Fruit fly (Drosophila melanogaster) whole organism, pupa: ENCODE measurements around the gene CG7632.

Experiments
- CG10348 ChIP-seq: fragments of 200-800 bp; sonication (Bioruptor generic); IDR thresholded peaks from 2 replicates; pipeline ENCODE4 v1.3.6; 2022; ENCODE audit warnings: missing biosample characterization, missing genetic modification characterization
- CG15710 ChIP-seq: fragments of 200-800 bp; sonication (Bioruptor generic); optimal IDR thresholded peaks from 2 replicates; lab custom pipeline; 2018; ENCODE audit warnings: missing biosample characterization, mild to moderate bottlenecking, missing genetic modification characterization, moderate library complexity
- CG32121 ChIP-seq: fragments of 200-800 bp; sonication (Bioruptor generic); IDR thresholded peaks from 2 replicates; pipeline ENCODE4 v1.3.6; 2022; ENCODE audit warnings: missing biosample characterization, missing genetic modification characterization
- CG34367 ChIP-seq: fragments of 200-800 bp; sonication (Bioruptor generic); optimal IDR thresholded peaks from 2 replicates; lab custom pipeline; 2018; ENCODE audit warnings: missing biosample characterization, mild to moderate bottlenecking, missing genetic modification characterization
- CG8159 ChIP-seq: fragments of 200-800 bp; sonication (Bioruptor generic); optimal IDR thresholded peaks from 3 replicates; lab custom pipeline; 2018; ENCODE audit warnings: missing biosample characterization, mild to moderate bottlenecking, missing genetic modification characterization, moderate library complexity
- CG8301 ChIP-seq: fragments of 200-800 bp; sonication (Bioruptor generic); optimal IDR thresholded peaks from 2 replicates; lab custom pipeline; 2018; ENCODE audit warnings: missing biosample characterization, mild to moderate bottlenecking, missing genetic modification characterization
- D1 ChIP-seq: fragments of 200-800 bp; sonication (Bioruptor generic); optimal IDR thresholded peaks from 2 replicates; lab custom pipeline; 2018; ENCODE audit warnings: missing biosample characterization, mild to moderate bottlenecking, missing genetic modification characterization, moderate library complexity
- EcR ChIP-seq: fragments of 200-800 bp; sonication (Bioruptor generic); optimal IDR thresholded peaks from 3 replicates; lab custom pipeline; 2019; ENCODE audit warnings: missing biosample characterization, missing genetic modification characterization, mild to moderate bottlenecking, moderate library complexity, missing genetic modification reagents
- Pif1A ChIP-seq: fragments of 200-800 bp; sonication (Bioruptor generic); optimal IDR thresholded peaks from 3 replicates; lab custom pipeline; 2016; ENCODE audit warnings: missing biosample characterization, missing genetic modification characterization

DNA sequence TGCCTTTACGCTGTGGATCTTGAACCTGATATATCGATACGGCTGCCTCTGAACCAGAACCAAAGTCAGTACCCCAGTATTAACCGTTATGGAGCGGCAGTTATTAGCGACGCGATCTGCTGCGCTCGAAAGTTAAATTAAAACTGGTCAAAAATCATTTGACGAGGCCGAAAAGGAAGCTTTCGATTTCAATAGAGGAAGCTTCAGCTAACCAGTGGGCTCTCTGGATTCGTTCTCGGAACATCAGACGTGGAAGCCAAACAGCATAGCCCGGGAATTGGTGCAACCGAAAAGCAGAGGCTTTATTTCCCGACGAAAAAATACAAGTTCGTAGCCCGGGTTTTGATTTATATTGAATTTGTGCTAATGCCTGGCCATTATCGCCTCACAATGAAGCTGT is 11.8 kb upstream of the CG7632 start, which contains the start of gene Cpr78Ca:
- TF ChIP-seq CG8301 (tag; lab: Kevin White, UChicago) = no peak
- TF ChIP-seq CG10348 (GFP tag; lab: Robert Waterston, UW) = no peak
- no peak for TF ChIP-seq CG8159
- TF ChIP-seq CG34367 (tag; lab: Kevin White, UChicago) = no peak
- no peak for TF ChIP-seq D1 (tag; lab: Kevin White, UChicago)
- no peak for TF ChIP-seq CG32121
- TF ChIP-seq EcR = no peak
- no peak for TF ChIP-seq CG15710
- no peak for TF ChIP-seq Pif1A
